Worm (Caenorhabditis elegans) whole organism, L2 larva: ENCODE measurements around the gene Y82E9BR.6.

Experiments
- C34F6.9 ChIP-seq: fragments of 150-350 bp; optimal IDR thresholded peaks from 2 replicates; lab custom pipeline; 2014; ENCODE audit warnings: missing biosample characterization, missing genetic modification characterization
- F13H6.1 ChIP-seq: sonication (generic microtip); optimal IDR thresholded peaks from 2 replicates; lab custom pipeline; 2016; ENCODE audit warnings: missing genetic modification characterization, missing compliant biosample characterization
- Y55F3AM.14 ChIP-seq: fragments of 200-800 bp; sonication (Bioruptor generic); optimal IDR thresholded peaks from 2 replicates; lab custom pipeline; 2018; ENCODE audit warnings: mild to moderate bottlenecking, missing genetic modification characterization, missing compliant biosample characterization
- ZK546.5 ChIP-seq: sonication (generic microtip); optimal IDR thresholded peaks from 2 replicates; lab custom pipeline; 2017; ENCODE audit warnings: missing biosample characterization, missing genetic modification characterization
- alr-1 ChIP-seq: fragments of 150-350 bp; optimal IDR thresholded peaks from 2 replicates; lab custom pipeline; 2014; ENCODE audit warnings: missing biosample characterization, missing genetic modification characterization
- aly-2 ChIP-seq: fragments of 150-350 bp; optimal IDR thresholded peaks from 2 replicates; lab custom pipeline; 2014; ENCODE audit warnings: missing biosample characterization, missing genetic modification characterization
- ceh-16 ChIP-seq: fragments of 150-350 bp; optimal IDR thresholded peaks from 2 replicates; lab custom pipeline; 2014; ENCODE audit warnings: missing biosample characterization, missing genetic modification characterization
- ceh-82 ChIP-seq: fragments of 150-350 bp; optimal IDR thresholded peaks from 2 replicates; lab custom pipeline; 2014; ENCODE audit warnings: missing biosample characterization, missing genetic modification characterization
- dmd-4 ChIP-seq: sonication (generic microtip); optimal IDR thresholded peaks from 2 replicates; lab custom pipeline; 2017; ENCODE audit warnings: missing biosample characterization, missing genetic modification characterization
- elt-1 ChIP-seq: fragments of 150-350 bp; optimal IDR thresholded peaks from 2 replicates; lab custom pipeline; 2014; ENCODE audit warnings: missing biosample characterization, missing genetic modification characterization
- fos-1 ChIP-seq: fragments of 150-350 bp; optimal IDR thresholded peaks from 2 replicates; lab custom pipeline; 2014; ENCODE audit warnings: missing biosample characterization, missing genetic modification characterization
- gmeb-1 ChIP-seq: fragments of 150-350 bp; optimal IDR thresholded peaks from 2 replicates; lab custom pipeline; 2014; ENCODE audit warnings: missing biosample characterization, missing genetic modification characterization
- lin-39 ChIP-seq: fragments of 150-350 bp; optimal IDR thresholded peaks from 2 replicates; lab custom pipeline; 2014; ENCODE audit warnings: missing biosample characterization, missing genetic modification reagents, missing genetic modification characterization
- lsy-2 ChIP-seq, 2 experiments: fragments of 150-350 bp in 1 of 2; sonication (generic microtip) in 1 of 2; optimal IDR thresholded peaks; 2 replicates each; lab custom pipeline; 2014 to 2017; ENCODE audit warnings: missing biosample characterization in 2 of 2, missing genetic modification characterization in 2 of 2
- mab-5 ChIP-seq: fragments of 150-350 bp; optimal IDR thresholded peaks from 2 replicates; lab custom pipeline; 2014; ENCODE audit warnings: missing biosample characterization, missing genetic modification characterization
- mbf-1 ChIP-seq: sonication (generic microtip); optimal IDR thresholded peaks from 2 replicates; lab custom pipeline; 2017; ENCODE audit warnings: missing biosample characterization, missing genetic modification characterization
- nhr-10 ChIP-seq: sonication (generic microtip); optimal IDR thresholded peaks from 2 replicates; lab custom pipeline; 2017; ENCODE audit warnings: missing biosample characterization, missing genetic modification characterization
- nhr-11 ChIP-seq: fragments of 150-350 bp; optimal IDR thresholded peaks from 2 replicates; lab custom pipeline; 2014; ENCODE audit warnings: missing biosample characterization, missing genetic modification characterization
- nhr-21 ChIP-seq: fragments of 150-350 bp; optimal IDR thresholded peaks from 2 replicates; lab custom pipeline; 2014; ENCODE audit warnings: missing biosample characterization, missing genetic modification characterization
- nhr-23 ChIP-seq: fragments of 150-350 bp; optimal IDR thresholded peaks from 2 replicates; lab custom pipeline; 2014; ENCODE audit warnings: missing biosample characterization, missing genetic modification reagents, missing genetic modification characterization
- nhr-25 ChIP-seq: fragments of 150-350 bp; sonication (generic microtip); optimal IDR thresholded peaks from 3 replicates; lab custom pipeline; 2014; ENCODE audit warnings: missing biosample characterization, missing genetic modification characterization
- peb-1 ChIP-seq: fragments of 150-350 bp; optimal IDR thresholded peaks from 2 replicates; lab custom pipeline; 2014; ENCODE audit warnings: missing biosample characterization, missing genetic modification characterization
- sem-4 ChIP-seq: fragments of 150-350 bp; optimal IDR thresholded peaks from 2 replicates; lab custom pipeline; 2014; ENCODE audit warnings: missing biosample characterization, missing genetic modification reagents, missing genetic modification characterization
- skn-1 ChIP-seq: sonication (generic microtip); optimal IDR thresholded peaks from 2 replicates; lab custom pipeline; 2017; ENCODE audit warnings: missing biosample characterization, missing genetic modification characterization
- sma-3 ChIP-seq: sonication (generic microtip); optimal IDR thresholded peaks from 2 replicates; lab custom pipeline; 2016; ENCODE audit warnings: missing genetic modification reagents, missing genetic modification characterization, missing compliant biosample characterization
- sma-9 ChIP-seq, 2 experiments: fragments of 150-350 bp in 1 of 2; sonication (generic microtip) in 1 of 2; optimal IDR thresholded peaks; 2 replicates each; lab custom pipeline; 2014 to 2016; ENCODE audit warnings: missing genetic modification characterization in 2 of 2, mild to moderate bottlenecking in 1 of 2, missing biosample characterization in 1 of 2, missing compliant biosample characterization in 1 of 2, missing genetic modification reagents in 1 of 2, moderate library complexity in 1 of 2
- snpc-4 ChIP-seq: fragments of 150-350 bp; optimal IDR thresholded peaks from 2 replicates; lab custom pipeline; 2014; ENCODE audit warnings: missing biosample characterization, missing genetic modification characterization
- unc-39 ChIP-seq: fragments of 150-350 bp; optimal IDR thresholded peaks from 2 replicates; lab custom pipeline; 2014; ENCODE audit warnings: missing biosample characterization, missing genetic modification characterization
- unc-62 ChIP-seq: fragments of 150-350 bp; optimal IDR thresholded peaks from 2 replicates; lab custom pipeline; 2014; ENCODE audit warnings: missing biosample characterization, missing genetic modification reagents, missing genetic modification characterization
- zag-1 ChIP-seq: fragments of 150-350 bp; optimal IDR thresholded peaks from 2 replicates; lab custom pipeline; 2014; ENCODE audit warnings: missing biosample characterization, missing genetic modification characterization
- ztf-4 ChIP-seq: fragments of 150-350 bp; optimal IDR thresholded peaks from 2 replicates; lab custom pipeline; 2014; ENCODE audit warnings: missing biosample characterization, missing genetic modification characterization

Y82E9BR.6 gene

DNA sequence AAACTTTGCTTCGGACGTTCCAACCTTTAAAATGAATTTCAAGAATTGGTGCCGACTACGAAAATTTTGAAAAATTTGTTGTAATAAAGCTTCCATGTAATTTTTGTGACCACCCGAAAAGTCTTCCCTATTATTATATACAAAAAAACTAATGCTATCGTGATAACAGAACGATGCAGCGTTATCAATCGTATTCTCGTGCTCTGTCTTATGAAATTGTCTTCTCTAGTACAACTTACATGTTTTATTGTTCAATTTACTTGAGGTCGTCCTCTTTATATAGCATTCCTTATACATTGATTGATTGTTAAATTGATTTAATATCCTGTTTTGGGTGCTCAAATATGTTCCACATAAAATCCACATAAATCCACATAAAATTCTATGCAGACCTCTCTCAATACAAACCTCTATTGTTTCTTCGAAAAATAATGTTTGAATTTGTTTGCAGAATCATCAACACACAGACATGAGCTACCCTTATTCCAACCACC, 20.5 kb downstream of the Y82E9BR.6 start, which contains the start of gene pals-19:
Gene pals-19, plus strand, starts transcription at position 444 of the 494 bp plus-strand sequence.
- no peak for TF ChIP-seq mbf-1 (tag; lab: Kevin White, UChicago)
- TF ChIP-seq fos-1 = peak; percentile 82

DNA sequence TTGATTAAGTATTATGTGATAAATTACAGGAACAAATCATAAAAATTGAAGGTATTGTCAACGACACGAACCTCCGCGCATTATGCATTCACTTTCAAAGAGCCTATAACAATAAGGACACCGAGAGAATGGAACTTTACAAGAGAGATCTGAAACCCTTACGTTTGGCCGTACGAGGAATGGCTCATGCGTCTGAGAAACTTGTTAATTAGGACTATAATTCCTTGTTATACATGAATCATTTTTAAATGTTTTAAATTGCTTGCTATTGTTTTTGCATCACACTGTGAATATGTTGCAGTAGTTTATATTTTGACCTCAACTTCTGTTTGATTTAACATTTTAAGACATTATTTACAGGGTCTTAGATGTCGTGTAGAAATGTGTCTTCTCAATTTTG, 22.1 kb downstream of the Y82E9BR.6 start, which contains the start of gene pals-18:
Gene pals-18, plus strand, starts transcription at position 301 of the 400 bp plus-strand sequence.
- TF ChIP-seq ztf-4 (tag; lab: Kevin White, UChicago) = no peak
- TF ChIP-seq skn-1 = no peak
- TF ChIP-seq elt-1 (tag; lab: Kevin White, UChicago) = no peak
- no peak for TF ChIP-seq nhr-25 (tag; lab: Kevin White, UChicago)
- no peak for TF ChIP-seq nhr-10 (tag; lab: Kevin White, UChicago)
- TF ChIP-seq ceh-16 (tag; lab: Kevin White, UChicago) = no peak
- no peak for TF ChIP-seq gmeb-1 (tag; lab: Kevin White, UChicago)
- TF ChIP-seq lsy-2 (tag; optimal IDR thresholded peaks at IDR 0.05; lab: Kevin White, UChicago) = no peak
- no peak for TF ChIP-seq nhr-23 (tag; lab: Kevin White, UChicago)
- TF ChIP-seq ZK546.5 (tag; lab: Kevin White, UChicago) = no peak
- TF ChIP-seq sem-4 (tag; lab: Kevin White, UChicago) = no peak

DNA sequence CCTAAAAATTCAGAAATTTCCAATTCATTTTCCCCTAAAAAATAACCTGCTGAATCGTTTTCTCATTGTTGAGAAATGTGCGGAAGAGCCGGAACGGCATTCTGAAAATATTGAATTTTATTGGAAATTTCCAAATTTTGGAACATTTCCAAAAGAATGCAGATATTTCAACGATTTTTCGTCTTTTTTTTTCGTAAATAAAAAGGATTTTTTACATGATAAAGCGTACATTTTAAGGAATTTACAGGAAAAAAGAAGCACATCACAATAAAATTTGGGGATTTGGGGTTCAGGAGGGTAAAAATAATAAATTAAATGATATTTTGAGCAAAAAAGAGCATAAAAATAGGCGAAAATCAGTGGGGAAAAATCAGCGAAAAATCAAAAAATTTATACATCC, 28.1 kb downstream of the Y82E9BR.6 start, which contains the start of gene Y82E9BR.22:
Gene Y82E9BR.22, minus strand, starts transcription at position 101 of the 400 bp plus-strand sequence.
- TF ChIP-seq unc-62 (no peak), sem-4 (tag; lab: Kevin White, UChicago) (no peak), nhr-21 (tag; lab: Kevin White, UChicago) (no peak), lin-39 (no peak), sma-3 (no peak), snpc-4 (no peak), ceh-16 (tag; lab: Kevin White, UChicago) (no peak), C34F6.9 (tag; lab: Kevin White, UChicago) (no peak), elt-1 (tag; lab: Kevin White, UChicago) (no peak)

DNA sequence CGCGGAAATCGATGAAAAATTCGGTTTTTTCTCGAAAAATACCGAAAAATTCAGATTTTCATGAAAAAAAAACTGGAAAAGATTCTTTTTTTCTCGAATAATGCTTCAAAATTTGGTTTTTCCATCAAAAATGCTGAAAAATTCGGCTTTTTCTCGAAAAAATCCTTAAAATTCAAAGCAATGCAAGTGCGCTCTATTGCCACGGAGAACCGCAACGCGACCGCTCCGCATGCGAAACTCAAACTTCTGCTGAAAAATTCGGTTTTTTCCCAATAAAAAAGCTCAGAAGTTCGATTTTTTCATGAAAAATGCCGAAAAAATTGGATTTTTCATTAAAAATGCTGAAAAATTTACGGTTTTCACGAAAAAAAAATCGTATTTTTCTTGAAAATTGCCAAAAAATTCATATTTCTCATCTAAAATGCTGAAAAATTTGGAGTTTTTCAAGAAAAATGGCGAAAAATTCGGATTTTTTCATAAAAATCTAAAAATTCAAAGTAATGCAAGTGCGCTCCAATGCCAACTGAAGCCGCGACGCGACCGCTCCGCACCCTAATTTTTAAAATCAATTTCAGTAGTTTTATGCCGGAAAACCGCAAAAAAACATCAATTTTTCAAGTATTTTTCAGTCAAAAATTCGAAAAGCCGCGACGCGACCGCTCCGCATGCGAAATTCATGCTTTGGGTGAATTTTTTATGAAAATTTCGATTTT, 32.3 kb downstream of the Y82E9BR.6 start:
- no peak for TF ChIP-seq peb-1
- TF ChIP-seq sem-4 (tag; lab: Kevin White, UChicago) = no peak
- TF ChIP-seq C34F6.9 (tag; lab: Kevin White, UChicago) = no peak
- TF ChIP-seq Y55F3AM.14 (GFP tag; lab: Kevin White, UChicago) = no peak
- no peak for TF ChIP-seq aly-2
- no peak for TF ChIP-seq mab-5
- no peak for TF ChIP-seq sma-9 (GFP tag; optimal IDR thresholded peaks at IDR 0.05; lab: Kevin White, UChicago)
- TF ChIP-seq sma-9 (tag; optimal IDR thresholded peaks at IDR 0.05; lab: Kevin White, UChicago) = no peak
- TF ChIP-seq ceh-82 (tag; lab: Kevin White, UChicago) = no peak
- TF ChIP-seq mbf-1 (tag; lab: Kevin White, UChicago) = no peak
- TF ChIP-seq nhr-11 (tag; lab: Kevin White, UChicago) = no peak
- TF ChIP-seq zag-1 (tag; lab: Kevin White, UChicago) = no peak
- TF ChIP-seq F13H6.1 (tag; lab: Kevin White, UChicago) = no peak
- no peak for TF ChIP-seq dmd-4 (tag; lab: Kevin White, UChicago)
- no peak for TF ChIP-seq sma-3
- no peak for TF ChIP-seq alr-1 (tag; lab: Kevin White, UChicago)
- no peak for TF ChIP-seq unc-39 (tag; lab: Kevin White, UChicago)
- TF ChIP-seq ceh-16 (tag; lab: Kevin White, UChicago) = no peak

DNA sequence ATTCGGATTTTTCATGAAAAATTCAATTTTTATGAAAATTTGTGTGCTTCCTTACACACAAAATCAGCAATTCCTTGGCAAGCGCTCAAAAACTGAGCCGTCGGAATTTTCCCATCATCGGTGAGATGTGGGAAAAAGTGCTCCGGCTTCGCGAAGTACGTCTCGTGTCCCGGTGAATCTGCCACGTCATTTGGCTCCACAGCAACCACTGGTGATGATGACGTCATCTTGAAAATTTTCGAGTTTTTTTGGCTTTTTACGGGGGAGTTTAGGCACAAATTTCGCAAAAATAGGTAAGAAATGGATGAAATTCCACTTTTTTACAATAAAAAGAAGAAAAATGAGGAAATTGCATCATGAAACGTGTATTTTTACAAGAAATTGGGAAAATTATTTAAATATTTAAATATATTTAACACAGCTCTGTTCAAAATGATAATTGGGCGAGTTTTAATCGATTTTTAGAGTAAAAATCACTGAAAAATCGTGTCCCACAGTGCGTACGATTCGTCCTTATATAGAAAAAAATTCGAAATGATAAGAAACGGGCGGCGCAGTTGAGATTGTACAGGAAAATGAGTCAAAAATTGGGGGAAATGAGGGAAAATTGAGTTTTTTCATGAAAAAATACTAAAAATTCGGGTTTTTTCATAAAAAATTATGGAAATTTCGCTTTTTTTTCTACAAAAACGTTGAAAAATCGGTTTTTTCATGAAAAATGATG, 33.0 kb downstream of the Y82E9BR.6 start, which contains the start of gene Y82E9BR.14:
Gene Y82E9BR.14, minus strand, starts transcription at position 227 of the 724 bp plus-strand sequence.
- TF ChIP-seq unc-39 (tag; lab: Kevin White, UChicago) = no peak
- TF ChIP-seq alr-1 (tag; lab: Kevin White, UChicago) = no peak
- peak; percentile 66 for TF ChIP-seq fos-1
- TF ChIP-seq, all 48 proteins: peak for 1
